Fruit fly (Drosophila melanogaster) whole organism, pupa: ENCODE results near the gene dysf.

Experiments
- CG13204 ChIP-seq: fragments of 200-800 bp; sonication (Bioruptor generic); optimal IDR thresholded peaks from 2 replicates; lab custom pipeline; 2018; ENCODE audit warnings: missing biosample characterization, mild to moderate bottlenecking, missing genetic modification characterization, moderate library complexity
- CG14655 ChIP-seq: fragments of 200-800 bp; sonication (Bioruptor generic); optimal IDR thresholded peaks from 3 replicates; lab custom pipeline; 2017; ENCODE audit warnings: mild to moderate bottlenecking, missing biosample characterization, missing genetic modification reagents, missing genetic modification characterization
- CG4496 ChIP-seq: fragments of 200-800 bp; sonication (Bioruptor generic); IDR thresholded peaks from 3 replicates; pipeline ENCODE4 v1.3.6; 2022; ENCODE audit warnings: missing biosample characterization, missing genetic modification characterization
- CG9948 ChIP-seq: fragments of 200-800 bp; sonication (Bioruptor generic); optimal IDR thresholded peaks from 2 replicates; lab custom pipeline; 2018; ENCODE audit warnings: missing biosample characterization, mild to moderate bottlenecking, missing genetic modification characterization, moderate library complexity
- Snoo ChIP-seq: fragments of 200-800 bp; sonication (Bioruptor generic); optimal IDR thresholded peaks from 3 replicates; lab custom pipeline; 2017; ENCODE audit warnings: missing biosample characterization, mild to moderate bottlenecking, missing genetic modification characterization, inconsistent platforms
- fd96Ca ChIP-seq: fragments of 200-800 bp; sonication (Bioruptor generic); IDR thresholded peaks from 3 replicates; pipeline ENCODE4 v1.3.6; 2022; ENCODE audit warnings: missing biosample characterization, missing genetic modification characterization

DNA sequence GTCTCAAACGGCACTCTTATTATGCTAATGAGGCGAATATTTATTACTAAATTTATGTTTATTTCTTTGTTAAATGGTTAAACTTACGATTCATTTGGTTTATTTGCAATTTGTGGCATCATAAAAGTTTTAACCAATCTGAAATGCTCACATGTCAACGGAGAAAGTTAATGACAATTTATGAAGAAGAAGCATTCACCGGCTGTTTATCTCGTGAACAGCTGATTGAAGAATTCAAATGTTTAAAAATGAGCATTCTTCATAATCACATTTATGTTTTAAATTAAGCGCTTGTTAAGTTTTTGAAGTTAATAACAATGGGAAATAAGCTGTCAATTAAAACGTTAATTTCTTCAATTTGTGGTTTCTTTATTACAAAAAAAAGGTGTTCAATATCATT lies 40.4 kb downstream of the dysf start, which contains the start of the genes PIG-P and Tcs6:
- TF ChIP-seq fd96Ca (GFP tag; lab: Robert Waterston, UW), result no peak
- TF ChIP-seq CG14655, result no peak
- TF ChIP-seq CG4496 (GFP tag; lab: Robert Waterston, UW), result no peak
- TF ChIP-seq Snoo (tag; lab: Kevin White, UChicago), result no peak
- TF ChIP-seq CG13204 (GFP tag; lab: Kevin White, UChicago), result no peak
- no peak for TF ChIP-seq CG9948
